Worm (Caenorhabditis elegans): ENCODE data around the gene C17H11.5.

DNA sequence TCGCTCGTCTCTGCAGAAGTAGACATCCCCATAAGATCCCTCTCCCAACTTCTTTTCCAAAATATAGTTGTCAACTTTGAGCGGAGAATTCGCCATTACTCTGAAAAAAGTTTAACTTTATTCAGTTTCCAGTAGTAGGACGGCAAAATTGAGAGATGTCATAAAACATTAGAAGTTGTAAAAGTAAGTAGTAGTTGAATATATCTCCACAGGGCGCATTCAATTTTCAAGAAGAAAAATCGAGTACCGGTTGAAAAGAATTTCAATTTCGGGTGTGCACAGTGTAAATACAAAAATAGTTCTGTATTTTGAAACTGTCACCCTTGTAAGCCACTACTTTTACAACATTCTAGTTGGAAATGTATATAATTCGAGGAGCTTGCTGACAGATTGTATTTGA, 34.3 kb downstream of the C17H11.5 start, which contains the start of gene F22F1.2:
- no peak for TF ChIP-seq ets-7 (tag; optimal IDR thresholded peaks at IDR 0.05)
- no peak for TF ChIP-seq sea-1 (GFP tag; conservative IDR thresholded peaks at IDR 0.05)
- no peak for TF ChIP-seq ama-1 (optimal IDR thresholded peaks at IDR 0.05)
- no peak for TF ChIP-seq scrt-1 (GFP tag; IDR thresholded peaks at IDR 0.05)
- TF ChIP-seq tbx-11 (GFP tag; IDR thresholded peaks at IDR 0.05): no peak
